Worm (Caenorhabditis elegans): ENCODE results near the gene copb-2.
A peak's percentile ranks its signal among the peaks of the same experiment; 100 is the strongest.

copb-2 gene

DNA sequence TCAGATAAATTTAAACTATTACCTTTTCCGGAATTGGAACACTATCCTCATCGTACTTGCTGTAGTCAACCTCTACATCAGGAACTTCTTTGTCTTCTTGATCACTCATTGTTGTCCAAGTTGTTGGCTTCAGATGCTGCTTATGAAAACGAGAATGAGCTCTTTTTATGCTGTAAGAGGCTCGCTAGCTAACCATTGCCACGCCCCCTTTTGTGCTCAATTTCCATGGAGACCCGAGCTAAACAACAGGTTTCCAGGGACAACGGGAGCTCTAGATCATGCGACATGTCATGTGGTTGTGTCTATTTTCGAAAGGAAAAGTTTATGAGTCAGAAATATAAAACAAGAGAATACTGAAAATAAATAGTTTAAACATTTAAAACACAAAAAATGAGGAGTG, 50.9 kb downstream of the copb-2 start, which contains the start of gene C33A12.4:
Gene C33A12.4, minus strand, starts transcription at position 131 of the 400 bp plus-strand sequence.
- no peak for TF ChIP-seq elt-2 (tag; optimal IDR thresholded peaks at IDR 0.05)
- TF ChIP-seq ceh-24 (tag; optimal IDR thresholded peaks at IDR 0.05) = no peak
- no peak for TF ChIP-seq nfya-1 (tag; optimal IDR thresholded peaks at IDR 0.05)
- no peak for TF ChIP-seq sox-2 (GFP tag; IDR thresholded peaks at IDR 0.05)
- no peak for TF ChIP-seq tbx-2 (tag; optimal IDR thresholded peaks at IDR 0.05)
- no peak for TF ChIP-seq C08G9.2 (tag; optimal IDR thresholded peaks at IDR 0.05)
- TF ChIP-seq unc-55 (GFP tag; optimal IDR thresholded peaks at IDR 0.05) = no peak
- no peak for TF ChIP-seq pat-9 (tag; optimal IDR thresholded peaks at IDR 0.05)
- no peak for TF ChIP-seq pax-1 (tag; optimal IDR thresholded peaks at IDR 0.05)

DNA sequence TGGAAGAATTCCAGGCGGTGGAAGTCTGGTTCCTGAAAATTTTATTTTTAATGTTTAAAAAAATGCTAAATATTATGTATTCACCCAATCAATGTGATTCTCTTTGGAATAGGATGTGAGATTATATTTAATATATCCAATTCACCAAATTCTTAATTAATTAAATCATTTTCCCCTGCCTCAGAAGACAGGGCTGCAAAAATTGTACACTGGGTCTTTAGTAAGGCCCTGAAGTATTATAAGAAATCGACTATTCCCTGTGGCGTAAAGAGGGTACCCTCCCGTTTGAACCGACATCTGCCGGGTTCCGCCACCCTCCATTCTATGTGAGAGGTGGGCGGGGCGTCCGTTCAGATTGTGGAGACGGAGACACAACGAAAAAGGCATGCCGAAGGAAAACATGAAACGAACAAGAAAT, 51.7 kb downstream of the copb-2 start:
- no peak for TF ChIP-seq pqm-1 (tag; optimal IDR thresholded peaks at IDR 0.05)
- TF ChIP-seq hlh-8 (tag; optimal IDR thresholded peaks at IDR 0.05) = no peak
- no peak for TF ChIP-seq ceh-9 (tag; optimal IDR thresholded peaks at IDR 0.05)
- no peak for TF ChIP-seq T23F11.4 (GFP tag; optimal IDR thresholded peaks at IDR 0.05)
- TF ChIP-seq Y22D7AL.16 (tag; optimal IDR thresholded peaks at IDR 0.05) = no peak
- peak; percentile 67 for TF ChIP-seq ama-1 (optimal IDR thresholded peaks at IDR 0.05)
- TF ChIP-seq ahr-1 (tag; optimal IDR thresholded peaks at IDR 0.05) = no peak
- peak; percentile 67 for TF ChIP-seq unc-42 (tag; optimal IDR thresholded peaks at IDR 0.05)
- no peak for TF ChIP-seq eyg-1 (tag; optimal IDR thresholded peaks at IDR 0.05)
- peak; percentile 77 for TF ChIP-seq pros-1 (tag; optimal IDR thresholded peaks at IDR 0.05)
- no peak for TF ChIP-seq ztf-16 (tag; optimal IDR thresholded peaks at IDR 0.05)
- TF ChIP-seq unc-55 (GFP tag; optimal IDR thresholded peaks at IDR 0.05) = peak; percentile 27
- no peak for TF ChIP-seq hlh-13 (GFP tag; optimal IDR thresholded peaks at IDR 0.05)
- peak; percentile 69 for TF ChIP-seq nfya-1 (tag; optimal IDR thresholded peaks at IDR 0.05)
- TF ChIP-seq ceh-31 (tag; optimal IDR thresholded peaks at IDR 0.05) = peak; percentile 31
- no peak for TF ChIP-seq ref-2 (tag; optimal IDR thresholded peaks at IDR 0.05)
- no peak for TF ChIP-seq rnt-1 (tag; optimal IDR thresholded peaks at IDR 0.05)
- no peak for TF ChIP-seq F13H6.1 (tag; optimal IDR thresholded peaks at IDR 0.05)
- no peak for TF ChIP-seq unc-86 (tag; optimal IDR thresholded peaks at IDR 0.05)
- TF ChIP-seq unc-3 (GFP tag; conservative IDR thresholded peaks at IDR 0.05) = no peak
- TF ChIP-seq unc-3 (tag; optimal IDR thresholded peaks at IDR 0.05) = no peak
- no peak for TF ChIP-seq ceh-14 (tag; optimal IDR thresholded peaks at IDR 0.05)
- TF ChIP-seq K02D7.2 (tag; optimal IDR thresholded peaks at IDR 0.05) = no peak
- no peak for TF ChIP-seq ceh-30 (tag; optimal IDR thresholded peaks at IDR 0.05)
- TF ChIP-seq hlh-15 (tag; optimal IDR thresholded peaks at IDR 0.05) = no peak
- no peak for TF ChIP-seq madf-2 (tag; optimal IDR thresholded peaks at IDR 0.05)
- TF ChIP-seq sdc-2 (tag; optimal IDR thresholded peaks at IDR 0.05) = peak; percentile 7
- TF ChIP-seq pha-2 (tag; optimal IDR thresholded peaks at IDR 0.05) = no peak
- no peak for TF ChIP-seq C08G9.2 (tag; optimal IDR thresholded peaks at IDR 0.05)
- no peak for TF ChIP-seq ets-4 (tag; optimal IDR thresholded peaks at IDR 0.05)
- peak; percentile 1 for TF ChIP-seq ceh-48 (tag; optimal IDR thresholded peaks at IDR 0.05)
- no peak for TF ChIP-seq zip-5 (tag; optimal IDR thresholded peaks at IDR 0.05)
- no peak for TF ChIP-seq C38D4.7 (GFP tag; optimal IDR thresholded peaks at IDR 0.05)
- no peak for TF ChIP-seq ceh-45 (GFP tag; IDR thresholded peaks at IDR 0.05)
- TF ChIP-seq elt-2 (tag; optimal IDR thresholded peaks at IDR 0.05) = no peak
- no peak for TF ChIP-seq ceh-24 (tag; optimal IDR thresholded peaks at IDR 0.05)

DNA sequence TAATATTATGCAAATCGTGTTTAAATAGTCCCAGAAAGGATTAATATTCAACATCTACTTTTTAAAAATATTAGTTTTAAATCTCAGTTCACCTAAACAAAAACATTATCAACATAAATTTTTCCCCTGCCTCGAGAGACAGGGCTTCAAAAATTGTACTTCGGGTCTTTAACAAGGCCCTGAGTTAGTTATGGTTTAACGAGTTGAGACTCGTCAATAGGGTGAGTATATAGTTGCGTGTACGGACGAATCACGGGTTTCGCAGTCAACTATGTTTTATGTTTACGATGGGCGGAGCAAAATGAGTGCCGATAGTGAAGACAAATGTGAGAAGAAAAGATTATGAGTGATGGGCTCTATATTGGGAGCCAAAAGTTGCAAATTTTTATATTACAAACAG, 52.1 kb downstream of the copb-2 start:
- TF ChIP-seq mec-3 (tag; optimal IDR thresholded peaks at IDR 0.05; ENCODE audit: borderline replicate concordance) (no peak), C38D4.7 (GFP tag; optimal IDR thresholded peaks at IDR 0.05) (no peak), elt-2 (tag; optimal IDR thresholded peaks at IDR 0.05) (no peak), ttx-3 (tag; optimal IDR thresholded peaks at IDR 0.05) (no peak), K02D7.2 (tag; optimal IDR thresholded peaks at IDR 0.05) (no peak), che-1 (tag; optimal IDR thresholded peaks at IDR 0.05) (no peak), pha-4 (tag; optimal IDR thresholded peaks at IDR 0.05) (no peak), ama-1 (optimal IDR thresholded peaks at IDR 0.05) (no peak), C08G9.2 (tag; optimal IDR thresholded peaks at IDR 0.05) (no peak), elt-4 (tag; optimal IDR thresholded peaks at IDR 0.05) (no peak), ceh-22 (tag; optimal IDR thresholded peaks at IDR 0.05) (no peak), fkh-10 (GFP tag; optimal IDR thresholded peaks at IDR 0.05) (no peak), unc-3 (GFP tag; conservative IDR thresholded peaks at IDR 0.05) (no peak), unc-3 (tag; optimal IDR thresholded peaks at IDR 0.05) (no peak), pqm-1 (tag; optimal IDR thresholded peaks at IDR 0.05) (no peak), pax-1 (tag; optimal IDR thresholded peaks at IDR 0.05) (no peak), fkh-6 (tag; optimal IDR thresholded peaks at IDR 0.05) (no peak), unc-42 (tag; optimal IDR thresholded peaks at IDR 0.05) (no peak), ceh-45 (GFP tag; IDR thresholded peaks at IDR 0.05) (no peak)

All from whole organism, late embryonic.